Fruit fly (Drosophila melanogaster) Kc167 (cell line): ENCODE data around the gene Marcal1.

Experiments used
- Myc ChIP-seq: fragments of >200 bp; optimal IDR thresholded peaks from 2 replicates; lab custom pipeline; 2017; ENCODE audit warnings: missing external identifiers
- Sin3A ChIP-seq: fragments of >200 bp; optimal IDR thresholded peaks from 2 replicates; lab custom pipeline; 2018; ENCODE audit warnings: missing external identifiers
- h ChIP-seq: fragments of >200 bp; optimal IDR thresholded peaks from 3 replicates; lab custom pipeline; 2018; ENCODE audit warnings: missing external identifiers
- insv ChIP-seq: fragments of >200 bp; optimal IDR thresholded peaks from 3 replicates; lab custom pipeline; 2018; ENCODE audit warnings: missing external identifiers
- psq ChIP-seq: fragments of >200 bp; optimal IDR thresholded peaks from 2 replicates; lab custom pipeline; 2017; ENCODE audit warnings: missing external identifiers
- ttk ChIP-seq: sonication (Bioruptor generic); optimal IDR thresholded peaks from 2 replicates; lab custom pipeline; 2017; ENCODE audit warnings: missing external identifiers

DNA sequence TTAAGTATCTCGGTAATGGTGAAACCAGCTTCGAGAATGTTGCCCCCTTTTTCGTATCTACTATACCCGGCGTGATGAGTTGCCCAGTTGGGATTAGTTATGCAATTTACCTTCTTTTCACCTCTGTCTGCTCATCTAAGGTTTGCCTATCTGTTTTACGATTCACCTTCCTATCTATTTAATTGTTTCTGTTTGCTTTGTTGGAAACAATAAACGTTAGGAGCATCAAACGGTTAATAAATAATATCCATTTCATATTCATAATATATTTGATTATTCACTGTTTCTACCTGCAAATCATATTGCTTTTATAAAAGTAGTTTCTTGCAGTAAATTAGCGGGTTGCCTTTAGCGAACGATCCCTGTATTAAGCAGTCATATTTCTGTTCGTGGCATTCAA, 51.9 kb downstream of the Marcal1 start:
- TF ChIP-seq psq (lab: Kevin White, UChicago) (no peak), Sin3A (lab: Kevin White, UChicago) (no peak), Myc (lab: Kevin White, UChicago) (no peak), insv (lab: Kevin White, UChicago) (no peak), h (lab: Kevin White, UChicago) (no peak), ttk (no peak)
